Fruit fly (Drosophila melanogaster): ENCODE measurements around the gene Ge-1.

The Ge-1 gene

DNA sequence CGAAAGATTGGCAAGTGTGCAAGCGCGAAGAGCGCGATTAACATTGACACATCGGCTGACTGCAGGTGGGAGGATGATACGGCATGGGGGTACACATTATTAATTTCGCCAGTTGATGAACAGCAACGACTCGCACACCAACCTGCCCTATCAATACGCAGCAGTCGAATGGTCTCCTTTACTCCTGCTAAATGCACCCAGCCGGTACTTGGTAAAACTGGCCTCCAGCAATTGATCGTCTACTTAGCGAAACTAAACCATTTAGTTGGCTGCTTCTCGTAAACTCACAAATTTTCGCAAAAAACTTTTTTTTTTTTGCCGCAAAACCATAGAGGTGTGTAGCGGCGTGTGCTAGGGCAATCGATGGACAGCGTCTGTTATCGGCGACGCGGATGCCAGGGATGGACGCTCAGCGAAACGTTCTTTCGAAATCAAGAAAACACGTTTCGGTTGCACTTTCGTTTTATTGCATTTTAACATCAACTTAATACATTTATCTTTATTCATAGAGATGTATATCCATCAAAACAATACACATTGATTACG, at the start of gene Ge-1 (continued):
- TF ChIP-seq exex (tag; optimal IDR thresholded peaks at IDR 0.05) (no peak), vfl (GFP tag; optimal IDR thresholded peaks at IDR 0.05) (no peak), sob (GFP tag; IDR thresholded peaks at IDR 0.05) (no peak), Doc2 (GFP tag; IDR thresholded peaks at IDR 0.05) (no peak), hkb (optimal IDR thresholded peaks at IDR 0.05) (no peak), hkb (GFP tag; IDR thresholded peaks at IDR 0.05) (no peak), Fer2 (tag; optimal IDR thresholded peaks at IDR 0.05) (no peak), nerfin-2 (GFP tag; IDR thresholded peaks at IDR 0.05; ENCODE audit: partially characterized antibody) (peak; percentile 40; the same call in 1 of the 2 replicates), CG4404 (GFP tag; IDR thresholded peaks at IDR 0.05) (no peak), NC2α (GFP tag; optimal IDR thresholded peaks at IDR 0.05) (no peak), gce (GFP tag; IDR thresholded peaks at IDR 0.05) (no peak), CG7357 (GFP tag; IDR thresholded peaks at IDR 0.05) (no peak), CG17328 (GFP tag; IDR thresholded peaks at IDR 0.05) (no peak), esg (GFP tag; conservative IDR thresholded peaks at IDR 0.05) (no peak), dysf (GFP tag; IDR thresholded peaks at IDR 0.05) (no peak), CG2129 (GFP tag; IDR thresholded peaks at IDR 0.05; ENCODE audit: partially characterized antibody) (no peak), ap (GFP tag; IDR thresholded peaks at IDR 0.05) (no peak), CG11085 (GFP tag; IDR thresholded peaks at IDR 0.05) (no peak), prd (optimal IDR thresholded peaks at IDR 0.05) (no peak), prd (GFP tag; IDR thresholded peaks at IDR 0.05) (peak; percentile 24; the same call in 1 of the 3 replicates), Xrp1 (GFP tag; IDR thresholded peaks at IDR 0.05) (peak; percentile 38; the same call in 1 of the 2 replicates), CG30403 (GFP tag; optimal IDR thresholded peaks at IDR 0.05) (no peak), CG3726 (GFP tag; IDR thresholded peaks at IDR 0.05) (no peak), Ets65A (GFP tag) (peak; percentile 72), pfk (GFP tag; optimal IDR thresholded peaks at IDR 0.05) (peak; percentile 30), onecut (GFP tag; IDR thresholded peaks at IDR 0.05) (peak; percentile 35; the same call in 1 of the 2 replicates), eyg (GFP tag; optimal IDR thresholded peaks at IDR 0.05) (no peak), klu (GFP tag; IDR thresholded peaks at IDR 0.05) (no peak), Hand (GFP tag; optimal IDR thresholded peaks at IDR 0.05) (no peak), peb (GFP tag; IDR thresholded peaks at IDR 0.05) (no peak), CG34224 (GFP tag; IDR thresholded peaks at IDR 0.05; ENCODE audit: partially characterized antibody) (peak; percentile 36), cg (GFP tag; optimal IDR thresholded peaks at IDR 0.05) (no peak), CG14014 (GFP tag; IDR thresholded peaks at IDR 0.05) (peak; percentile 18; the same call in 1 of the 2 replicates), sd (tag; optimal IDR thresholded peaks at IDR 0.05) (no peak), CG18619 (GFP tag; optimal IDR thresholded peaks at IDR 0.05) (no peak), Taf1 (GFP tag; IDR thresholded peaks at IDR 0.05) (no peak), CG7839 (tag; optimal IDR thresholded peaks at IDR 0.05) (no peak), Dfd (GFP tag; optimal IDR thresholded peaks at IDR 0.05) (no peak), CG10321 (GFP tag; IDR thresholded peaks at IDR 0.05) (no peak), lmd (GFP tag; IDR thresholded peaks at IDR 0.05) (no peak), CG17186 (GFP tag; optimal IDR thresholded peaks at IDR 0.05) (peak; percentile 13), ato (GFP tag; IDR thresholded peaks at IDR 0.05; ENCODE audit: partially characterized antibody) (no peak), H15 (GFP tag; IDR thresholded peaks at IDR 0.05) (no peak), Hr3 (GFP tag; optimal IDR thresholded peaks at IDR 0.05) (no peak), stc (GFP tag; IDR thresholded peaks at IDR 0.05) (no peak), Camta (GFP tag; optimal IDR thresholded peaks at IDR 0.05) (no peak), pb (GFP tag; optimal IDR thresholded peaks at IDR 0.05) (no peak), tgo (GFP tag; IDR thresholded peaks at IDR 0.05) (no peak), trem (tag; optimal IDR thresholded peaks at IDR 0.05) (peak; percentile 47), CkIIα-i1 (GFP tag; IDR thresholded peaks at IDR 0.05) (no peak), jigr1 (GFP tag; IDR thresholded peaks at IDR 0.05) (no peak), CG2120 (GFP tag; optimal IDR thresholded peaks at IDR 0.05) (no peak)

Data from whole organism, embryonic.